Worm (Caenorhabditis elegans): ENCODE data around the gene cdr-2.

- TF ChIP-seq mep-1 (tag; optimal IDR thresholded peaks at IDR 0.05): no peak
- TF ChIP-seq ztf-11 (tag; optimal IDR thresholded peaks at IDR 0.05): no peak
- TF ChIP-seq ZK546.5 (tag; optimal IDR thresholded peaks at IDR 0.05): no peak
- TF ChIP-seq ceh-44 (GFP tag; IDR thresholded peaks at IDR 0.05): no peak
- TF ChIP-seq F37D6.2 (tag; optimal IDR thresholded peaks at IDR 0.05): no peak
- TF ChIP-seq nhr-76 (tag; optimal IDR thresholded peaks at IDR 0.05): no peak
- TF ChIP-seq ama-1 (optimal IDR thresholded peaks at IDR 0.05): no peak
- no peak for TF ChIP-seq nhr-48 (tag; optimal IDR thresholded peaks at IDR 0.05)
- no peak for TF ChIP-seq ceh-32 (tag; optimal IDR thresholded peaks at IDR 0.05; ENCODE audit: poor library complexity)
- TF ChIP-seq unc-39 (tag; optimal IDR thresholded peaks at IDR 0.05): no peak
- no peak for TF ChIP-seq mdt-29 (GFP tag; IDR thresholded peaks at IDR 0.05)
- no peak for TF ChIP-seq zag-1 (tag; optimal IDR thresholded peaks at IDR 0.05)
These were observed 1.1 kb downstream of the cdr-2 start for ce11 chrV:12414362-12414761.

Measured in whole organism, L4 larva.